Fruit fly (Drosophila melanogaster): Measurements from ENCODE around the gene Pfdn5.
A peak's percentile ranks its signal among the peaks of the same experiment; 100 is the strongest.

Gene Pfdn5

dm6 chr3R:22487037-22487492, at the start of gene Pfdn5 (continued):
- TF ChIP-seq Med (GFP tag) (peak; percentile 87), eyg (GFP tag; optimal IDR thresholded peaks at IDR 0.05) (no peak), pnt (GFP tag; optimal IDR thresholded peaks at IDR 0.05) (no peak), Dp (GFP tag; optimal IDR thresholded peaks at IDR 0.05) (peak; percentile 93), kay (GFP tag; optimal IDR thresholded peaks at IDR 0.05) (peak; percentile 93), crp (GFP tag; optimal IDR thresholded peaks at IDR 0.05) (peak in 1 of 2 experiments; percentile 38), nom (GFP tag; optimal IDR thresholded peaks at IDR 0.05) (no peak), CG3847 (GFP tag; IDR thresholded peaks at IDR 0.05) (0 out of 2 replicates have a peak, but pooled peaks have one; percentile 15), trem (tag; optimal IDR thresholded peaks at IDR 0.05) (peak; percentile 78), row (GFP tag; IDR thresholded peaks at IDR 0.05) (no peak), dimm (GFP tag; IDR thresholded peaks at IDR 0.05) (no peak), CG7963 (GFP tag; IDR thresholded peaks at IDR 0.05; ENCODE audit: partially characterized antibody) (peak; percentile 89), CHES-1-like (GFP tag; optimal IDR thresholded peaks at IDR 0.05) (peak; percentile 26), CG16813 (GFP tag; IDR thresholded peaks at IDR 0.05; ENCODE audit: partially characterized antibody) (peak; percentile 85), CG2129 (GFP tag; IDR thresholded peaks at IDR 0.05; ENCODE audit: partially characterized antibody) (peak; percentile 30; the same call in 1 of the 2 replicates), MBD-R2 (GFP tag; IDR thresholded peaks at IDR 0.05) (peak; percentile 89), Hr78 (GFP tag; optimal IDR thresholded peaks at IDR 0.05) (no peak), CG17912 (GFP tag; optimal IDR thresholded peaks at IDR 0.05) (no peak), dan (GFP tag; IDR thresholded peaks at IDR 0.05) (no peak), D19A (tag; optimal IDR thresholded peaks at IDR 0.05) (no peak), chinmo (GFP tag; IDR thresholded peaks at IDR 0.05; ENCODE audit: partially characterized antibody) (0 out of 4 replicates have a peak, but pooled peaks have one; percentile 56), Hmx (GFP tag; optimal IDR thresholded peaks at IDR 0.05) (no peak), luna (GFP tag; optimal IDR thresholded peaks at IDR 0.05) (no peak), CG33213 (GFP tag; optimal IDR thresholded peaks at IDR 0.05) (no peak), salm (tag; optimal IDR thresholded peaks at IDR 0.05) (no peak), yki (optimal IDR thresholded peaks at IDR 0.05) (no peak), CG17568 (GFP tag; optimal IDR thresholded peaks at IDR 0.05) (no peak), CG6689 (GFP tag; IDR thresholded peaks at IDR 0.05) (no peak), Sry-δ (GFP tag; optimal IDR thresholded peaks at IDR 0.05) (peak; percentile 86), Ets97D (GFP tag; optimal IDR thresholded peaks at IDR 0.05) (peak; percentile 78), CG3995 (GFP tag; optimal IDR thresholded peaks at IDR 0.05) (peak; percentile 48), Sin3A (optimal IDR thresholded peaks at IDR 0.05) (peak; percentile 44), Hr39 (optimal IDR thresholded peaks at IDR 0.05) (no peak), C15 (GFP tag; IDR thresholded peaks at IDR 0.05) (no peak), CG4617 (GFP tag; optimal IDR thresholded peaks at IDR 0.05; ENCODE audit: borderline replicate concordance) (peak; percentile 94), CG43689 (GFP tag; IDR thresholded peaks at IDR 0.05) (no peak), CG12155 (GFP tag; optimal IDR thresholded peaks at IDR 0.05) (peak; percentile 8), Doc2 (GFP tag; IDR thresholded peaks at IDR 0.05) (no peak), CG10321 (GFP tag; IDR thresholded peaks at IDR 0.05) (0 out of 2 replicates have a peak, but pooled peaks have one; percentile 9), tna (GFP tag; IDR thresholded peaks at IDR 0.05; ENCODE audit: partially characterized antibody) (peak; percentile 87), CG14860 (GFP tag; IDR thresholded peaks at IDR 0.05; ENCODE audit: partially characterized antibody) (peak; percentile 88), CG9797 (GFP tag; optimal IDR thresholded peaks at IDR 0.05) (peak; percentile 38), sima (GFP tag; optimal IDR thresholded peaks at IDR 0.05) (no peak), CG13775 (GFP tag; optimal IDR thresholded peaks at IDR 0.05) (no peak), CG10274 (GFP tag; optimal IDR thresholded peaks at IDR 0.05) (no peak), inv (GFP tag; IDR thresholded peaks at IDR 0.05; ENCODE audit: partially characterized antibody) (peak; percentile 69), CG11560 (tag; IDR thresholded peaks at IDR 0.05) (peak; percentile 99), HmgD (GFP tag; optimal IDR thresholded peaks at IDR 0.05) (peak; percentile 33), grn (GFP tag; optimal IDR thresholded peaks at IDR 0.05) (no peak), CG5180 (GFP tag; optimal IDR thresholded peaks at IDR 0.05) (no peak), Doc3 (GFP tag; IDR thresholded peaks at IDR 0.05; ENCODE audit: partially characterized antibody) (peak; percentile 62; the same call in 2 of the 3 replicates)

Measured in whole organism, embryonic.